Fruit fly (Drosophila melanogaster): ENCODE measurements around the gene Galphaf.

The Galphaf gene

dm6 chr3L:16697069-16697468 is 29.3 kb upstream of the Galphaf start (continued):
- TF ChIP-seq CG2199 (GFP tag; IDR thresholded peaks at IDR 0.05) = no peak
- TF ChIP-seq NC2α (GFP tag; optimal IDR thresholded peaks at IDR 0.05) = no peak
- TF ChIP-seq Doc2 (GFP tag; IDR thresholded peaks at IDR 0.05) = no peak
- no peak for TF ChIP-seq her (GFP tag; optimal IDR thresholded peaks at IDR 0.05)
- TF ChIP-seq CG16779 (GFP tag; IDR thresholded peaks at IDR 0.05) = no peak
- TF ChIP-seq CG4820 (GFP tag; optimal IDR thresholded peaks at IDR 0.05) = no peak
- TF ChIP-seq rib (GFP tag; IDR thresholded peaks at IDR 0.05) = no peak
- TF ChIP-seq CG2202 (tag; optimal IDR thresholded peaks at IDR 0.05) = no peak
- no peak for TF ChIP-seq jing (GFP tag; optimal IDR thresholded peaks at IDR 0.05)
- no peak for TF ChIP-seq CG12659 (GFP tag; optimal IDR thresholded peaks at IDR 0.05)
- TF ChIP-seq Poxn (GFP tag; IDR thresholded peaks at IDR 0.05) = no peak
- peak; percentile 40; the same call in 1 of the 2 replicates for TF ChIP-seq Nf-YA (GFP tag; IDR thresholded peaks at IDR 0.05)
- TF ChIP-seq pum (GFP tag; optimal IDR thresholded peaks at IDR 0.05) = no peak
- TF ChIP-seq CG9876 (GFP tag; optimal IDR thresholded peaks at IDR 0.05) = no peak
- TF ChIP-seq CG9797 (GFP tag; optimal IDR thresholded peaks at IDR 0.05) = no peak
- no peak for TF ChIP-seq Bteb2 (GFP tag; optimal IDR thresholded peaks at IDR 0.05)
- no peak for TF ChIP-seq CG13894 (tag; optimal IDR thresholded peaks at IDR 0.05)
- no peak for TF ChIP-seq Side (GFP tag; optimal IDR thresholded peaks at IDR 0.05)
- TF ChIP-seq CG18476 (GFP tag; optimal IDR thresholded peaks at IDR 0.05) = no peak
- no peak for TF ChIP-seq CG15696 (tag; optimal IDR thresholded peaks at IDR 0.05)
- no peak for TF ChIP-seq peb (GFP tag; IDR thresholded peaks at IDR 0.05)
- no peak for TF ChIP-seq gro (GFP tag; optimal IDR thresholded peaks at IDR 0.05)
- no peak for TF ChIP-seq CG6765 (GFP tag; optimal IDR thresholded peaks at IDR 0.05)
- TF ChIP-seq CG4854 (GFP tag; optimal IDR thresholded peaks at IDR 0.05) = no peak
- TF ChIP-seq Rfx (GFP tag; IDR thresholded peaks at IDR 0.05) = peak; percentile 34; the same call in 1 of the 2 replicates
- no peak for TF ChIP-seq Optix (GFP tag; IDR thresholded peaks at IDR 0.05)
- TF ChIP-seq Ptx1 (GFP tag; IDR thresholded peaks at IDR 0.05) = peak; percentile 66
- TF ChIP-seq CG11085 (GFP tag; IDR thresholded peaks at IDR 0.05) = no peak
- no peak for TF ChIP-seq CG42726 (GFP tag; IDR thresholded peaks at IDR 0.05; ENCODE audit: partially characterized antibody)
- TF ChIP-seq tna (GFP tag; IDR thresholded peaks at IDR 0.05; ENCODE audit: partially characterized antibody) = no peak
- no peak for TF ChIP-seq Dip2 (GFP tag; IDR thresholded peaks at IDR 0.05)
- no peak for TF ChIP-seq cwo (GFP tag; optimal IDR thresholded peaks at IDR 0.05)
- no peak for TF ChIP-seq Ets65A (GFP tag)
- no peak for TF ChIP-seq ato (GFP tag; IDR thresholded peaks at IDR 0.05; ENCODE audit: partially characterized antibody)
- no peak for TF ChIP-seq pzg (GFP tag; optimal IDR thresholded peaks at IDR 0.05)
- TF ChIP-seq NK7.1 (GFP tag; optimal IDR thresholded peaks at IDR 0.05) = no peak
- no peak for TF ChIP-seq HmgD (GFP tag; optimal IDR thresholded peaks at IDR 0.05)
- no peak for TF ChIP-seq ham (GFP tag; IDR thresholded peaks at IDR 0.05)
- no peak for TF ChIP-seq CG17912 (GFP tag; optimal IDR thresholded peaks at IDR 0.05)
- no peak for TF ChIP-seq CG3163 (GFP tag; optimal IDR thresholded peaks at IDR 0.05)
- no peak for TF ChIP-seq lov (optimal IDR thresholded peaks at IDR 0.05)
- no peak for TF ChIP-seq lov (GFP tag; IDR thresholded peaks at IDR 0.05)
- TF ChIP-seq CG6854 (GFP tag; optimal IDR thresholded peaks at IDR 0.05) = no peak
- TF ChIP-seq CG6683 (GFP tag; optimal IDR thresholded peaks at IDR 0.05) = no peak
- TF ChIP-seq CG7372 (GFP tag; IDR thresholded peaks at IDR 0.05) = no peak
- TF ChIP-seq CG12104 (GFP tag; optimal IDR thresholded peaks at IDR 0.05) = no peak
- TF ChIP-seq ash1 (GFP tag; optimal IDR thresholded peaks at IDR 0.05) = no peak
- no peak for TF ChIP-seq CG10654 (GFP tag; optimal IDR thresholded peaks at IDR 0.05)
- no peak for TF ChIP-seq Fer2 (tag; optimal IDR thresholded peaks at IDR 0.05)
- TF ChIP-seq Max (GFP tag; optimal IDR thresholded peaks at IDR 0.05) = no peak
- TF ChIP-seq TFAM (GFP tag; optimal IDR thresholded peaks at IDR 0.05) = no peak
- TF ChIP-seq CG8359 (GFP tag; optimal IDR thresholded peaks at IDR 0.05; ENCODE audit: borderline replicate concordance) = no peak
- TF ChIP-seq CG11696 (GFP tag; IDR thresholded peaks at IDR 0.05) = no peak

Measured in whole organism, embryonic.